Worm (Caenorhabditis elegans) whole organism, early embryonic: ENCODE data around the gene M02D8.6.

ENCODE experiments used
- aly-1 ChIP-seq: sonication (generic microtip); optimal IDR thresholded peaks from 2 replicates; lab custom pipeline; 2016; ENCODE audit warnings: missing genetic modification characterization, missing compliant biosample characterization
- ama-1 ChIP-seq: fragments of 150-350 bp; optimal IDR thresholded peaks from 2 replicates; lab custom pipeline; 2014

DNA sequence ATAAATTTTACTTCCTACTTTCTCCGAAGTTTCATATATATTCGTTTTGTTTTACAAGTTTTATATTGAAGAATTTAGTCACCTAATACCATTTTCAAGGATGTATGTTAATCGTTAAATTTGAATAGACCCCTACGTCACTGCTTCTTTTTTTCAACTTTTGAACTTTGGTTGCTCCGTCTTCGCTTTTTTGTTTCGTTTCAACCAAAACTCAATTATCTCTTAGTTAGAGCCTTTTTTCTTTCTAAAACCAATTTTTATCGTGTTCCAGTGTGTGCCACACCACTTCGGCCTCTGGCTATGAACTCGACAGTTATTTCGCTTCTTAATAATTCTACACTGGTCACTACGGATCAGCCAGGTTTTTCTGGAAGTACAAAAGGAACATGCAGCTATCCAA is 34.2 kb downstream of the M02D8.6 start, which contains the start of gene frpr-8:
- TF ChIP-seq aly-1, result no peak
- TF ChIP-seq ama-1 (lab: Kevin White, UChicago), result no peak
